Fruit fly (Drosophila melanogaster): ENCODE measurements around the gene CG6479.

Gene CG6479

DNA sequence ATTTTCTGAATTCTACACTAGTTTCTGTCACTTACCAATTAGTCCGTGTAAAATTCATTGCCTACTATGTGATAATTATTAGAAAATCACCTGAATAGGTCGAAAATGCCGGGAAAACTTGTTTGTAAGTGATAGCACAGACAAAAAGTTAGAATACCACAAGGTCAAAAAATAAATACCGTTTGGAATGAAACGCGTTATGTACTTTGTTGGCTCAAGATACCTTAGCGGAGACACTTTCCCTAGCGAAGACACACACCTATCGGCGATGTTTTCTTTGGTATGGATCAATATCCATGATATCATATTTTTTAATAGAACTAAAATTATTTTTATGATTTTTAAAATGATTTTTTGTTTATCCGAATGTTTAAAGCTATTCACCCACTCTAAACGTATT is at the start of gene CG6479:
Gene CG6479, minus strand, starts transcription at position 141 of the 400 bp plus-strand sequence.
- TF ChIP-seq psq (optimal IDR thresholded peaks at IDR 0.05) (no peak), CG8478 (optimal IDR thresholded peaks at IDR 0.05) (no peak), EcR (GFP tag; optimal IDR thresholded peaks at IDR 0.05) (no peak), usp (GFP tag; optimal IDR thresholded peaks at IDR 0.05) (no peak), Dll (optimal IDR thresholded peaks at IDR 0.05) (no peak), pan (optimal IDR thresholded peaks at IDR 0.05) (no peak)

DNA sequence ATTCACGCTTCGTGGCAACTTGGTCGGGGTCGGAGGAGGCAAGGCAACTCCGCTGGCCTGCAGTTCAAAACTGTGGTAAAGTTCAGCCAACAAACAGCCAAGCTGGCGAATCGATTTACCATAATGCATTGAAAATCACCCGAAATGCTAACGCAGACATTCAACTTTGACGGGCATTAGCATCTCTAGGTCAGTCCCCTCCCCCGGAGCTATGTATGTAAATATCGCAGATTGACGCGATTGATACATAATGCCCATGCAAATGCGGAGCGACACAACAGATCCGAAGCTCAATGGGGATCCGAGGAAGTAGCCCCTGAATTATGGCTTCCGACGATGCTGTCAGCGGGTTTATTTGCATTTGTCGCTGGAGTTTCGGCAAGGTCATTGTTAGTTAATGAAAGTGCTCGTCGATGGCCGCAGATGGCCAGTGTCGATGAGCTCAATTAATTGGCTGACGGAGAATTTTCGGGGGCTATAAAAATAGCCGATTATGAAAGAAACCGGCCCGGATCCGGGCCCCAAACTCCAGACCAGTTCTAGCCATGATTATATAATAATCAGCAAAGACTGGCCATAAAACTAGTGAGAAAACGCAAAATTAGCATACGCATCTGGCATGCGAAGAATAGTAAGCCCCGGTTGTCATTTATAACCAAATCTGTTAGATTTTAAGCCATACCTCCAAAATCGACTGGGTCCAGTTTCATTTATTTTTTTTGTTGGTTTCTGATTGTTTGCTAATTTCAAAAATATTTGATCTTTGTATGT is 47.7 kb upstream of the CG6479 start:
- TF ChIP-seq usp (GFP tag; optimal IDR thresholded peaks at IDR 0.05), result no peak
- TF ChIP-seq CG8478 (optimal IDR thresholded peaks at IDR 0.05), result no peak
- TF ChIP-seq Dll (optimal IDR thresholded peaks at IDR 0.05), result no peak
- TF ChIP-seq EcR (GFP tag; optimal IDR thresholded peaks at IDR 0.05), result no peak
- no peak for TF ChIP-seq psq (optimal IDR thresholded peaks at IDR 0.05)
- TF ChIP-seq pan (optimal IDR thresholded peaks at IDR 0.05), result no peak

dm6 chr3L:17383714-17384113 is 44.7 kb upstream of the CG6479 start:
- TF ChIP-seq CG8478 (optimal IDR thresholded peaks at IDR 0.05) (no peak), psq (optimal IDR thresholded peaks at IDR 0.05) (no peak), Dll (optimal IDR thresholded peaks at IDR 0.05) (no peak), EcR (GFP tag; optimal IDR thresholded peaks at IDR 0.05) (no peak), pan (optimal IDR thresholded peaks at IDR 0.05) (no peak), usp (GFP tag; optimal IDR thresholded peaks at IDR 0.05) (no peak)

- TF ChIP-seq CG8478 (optimal IDR thresholded peaks at IDR 0.05) (no peak), usp (GFP tag; optimal IDR thresholded peaks at IDR 0.05) (no peak), Dll (optimal IDR thresholded peaks at IDR 0.05) (no peak), psq (optimal IDR thresholded peaks at IDR 0.05) (no peak), pan (optimal IDR thresholded peaks at IDR 0.05) (no peak), EcR (GFP tag; optimal IDR thresholded peaks at IDR 0.05) (no peak)
Measured at dm6 chr3L:17383285-17383684, 44.2 kb upstream of the CG6479 start.

- TF ChIP-seq usp (GFP tag; optimal IDR thresholded peaks at IDR 0.05) (no peak), EcR (GFP tag; optimal IDR thresholded peaks at IDR 0.05) (no peak), CG8478 (optimal IDR thresholded peaks at IDR 0.05) (no peak), psq (optimal IDR thresholded peaks at IDR 0.05) (no peak), Dll (optimal IDR thresholded peaks at IDR 0.05) (no peak)
Measured at dm6 chr3L:17382628-17383027, 43.6 kb upstream of the CG6479 start, which contains the start of gene CG13728. TSS of gene CG13728 (minus strand) at chr3L:17382728.

- TF ChIP-seq Dll (optimal IDR thresholded peaks at IDR 0.05) (no peak), pan (optimal IDR thresholded peaks at IDR 0.05) (no peak), EcR (GFP tag; optimal IDR thresholded peaks at IDR 0.05) (no peak), usp (GFP tag; optimal IDR thresholded peaks at IDR 0.05) (no peak), psq (optimal IDR thresholded peaks at IDR 0.05) (no peak), CG8478 (optimal IDR thresholded peaks at IDR 0.05) (no peak)
Measured at dm6 chr3L:17381990-17382389, 42.9 kb upstream of the CG6479 start.

- TF ChIP-seq usp (GFP tag; optimal IDR thresholded peaks at IDR 0.05), result no peak
- no peak for TF ChIP-seq pan (optimal IDR thresholded peaks at IDR 0.05)
- TF ChIP-seq psq (optimal IDR thresholded peaks at IDR 0.05), result no peak
- TF ChIP-seq CG8478 (optimal IDR thresholded peaks at IDR 0.05), result no peak
- no peak for TF ChIP-seq EcR (GFP tag; optimal IDR thresholded peaks at IDR 0.05)
- no peak for TF ChIP-seq Dll (optimal IDR thresholded peaks at IDR 0.05)
Measured at dm6 chr3L:17379311-17379710, 40.2 kb upstream of the CG6479 start, which contains the start of gene Cad74A. TSS of gene Cad74A (minus strand) at chr3L:17379530.

dm6 chr3L:17374956-17375621 is 36.0 kb upstream of the CG6479 start:
- no peak for TF ChIP-seq usp (GFP tag; optimal IDR thresholded peaks at IDR 0.05)
- no peak for TF ChIP-seq EcR (GFP tag; optimal IDR thresholded peaks at IDR 0.05)
- TF ChIP-seq Dll (optimal IDR thresholded peaks at IDR 0.05), result no peak
- TF ChIP-seq pan (optimal IDR thresholded peaks at IDR 0.05), result no peak
- TF ChIP-seq psq (optimal IDR thresholded peaks at IDR 0.05), result no peak
- no peak for TF ChIP-seq CG8478 (optimal IDR thresholded peaks at IDR 0.05)

- TF ChIP-seq Dll (optimal IDR thresholded peaks at IDR 0.05) (no peak), usp (GFP tag; optimal IDR thresholded peaks at IDR 0.05) (no peak), psq (optimal IDR thresholded peaks at IDR 0.05) (no peak), pan (optimal IDR thresholded peaks at IDR 0.05) (no peak), EcR (GFP tag; optimal IDR thresholded peaks at IDR 0.05) (no peak), CG8478 (optimal IDR thresholded peaks at IDR 0.05) (no peak)
Measured at dm6 chr3L:17366936-17367335, 27.9 kb upstream of the CG6479 start.

dm6 chr3L:17364023-17364422 is 25.0 kb upstream of the CG6479 start:
- TF ChIP-seq Dll (optimal IDR thresholded peaks at IDR 0.05) (no peak), EcR (GFP tag; optimal IDR thresholded peaks at IDR 0.05) (no peak), pan (optimal IDR thresholded peaks at IDR 0.05) (no peak), CG8478 (optimal IDR thresholded peaks at IDR 0.05) (no peak), usp (GFP tag; optimal IDR thresholded peaks at IDR 0.05) (no peak), psq (optimal IDR thresholded peaks at IDR 0.05) (no peak)

DNA sequence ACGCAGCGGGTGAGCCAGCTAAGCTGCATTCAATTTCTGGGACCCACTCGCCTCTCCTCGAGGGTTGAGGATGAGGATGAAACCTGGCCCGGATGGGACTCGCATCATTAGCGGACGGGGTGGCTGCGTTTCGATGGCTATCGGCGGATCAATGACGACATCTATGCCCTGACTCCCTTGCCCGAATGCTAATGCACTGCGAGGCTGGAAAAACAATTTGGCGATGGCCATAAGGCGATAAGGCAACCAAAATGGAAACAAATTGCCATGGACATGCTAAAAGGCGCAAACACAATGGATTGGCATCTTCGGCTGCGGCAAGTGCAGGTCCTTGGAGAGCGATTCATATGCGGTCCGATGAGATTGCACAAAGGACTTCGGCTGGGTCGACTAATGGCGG is 23.9 kb upstream of the CG6479 start:
- TF ChIP-seq EcR (GFP tag; optimal IDR thresholded peaks at IDR 0.05) (no peak), Dll (optimal IDR thresholded peaks at IDR 0.05) (no peak), usp (GFP tag; optimal IDR thresholded peaks at IDR 0.05) (no peak), CG8478 (optimal IDR thresholded peaks at IDR 0.05) (no peak), pan (optimal IDR thresholded peaks at IDR 0.05) (no peak), psq (optimal IDR thresholded peaks at IDR 0.05) (no peak)

- TF ChIP-seq Dll (optimal IDR thresholded peaks at IDR 0.05), result no peak
- no peak for TF ChIP-seq EcR (GFP tag; optimal IDR thresholded peaks at IDR 0.05)
- TF ChIP-seq CG8478 (optimal IDR thresholded peaks at IDR 0.05), result no peak
- TF ChIP-seq pan (optimal IDR thresholded peaks at IDR 0.05), result no peak
- TF ChIP-seq usp (GFP tag; optimal IDR thresholded peaks at IDR 0.05), result no peak
- TF ChIP-seq psq (optimal IDR thresholded peaks at IDR 0.05), result no peak
Measured at dm6 chr3L:17361925-17362324, 22.9 kb upstream of the CG6479 start.

Data from whole organism.